Fruit fly (Drosophila melanogaster): Measurements from ENCODE around the gene CG18558.

The CG18558 gene

DNA sequence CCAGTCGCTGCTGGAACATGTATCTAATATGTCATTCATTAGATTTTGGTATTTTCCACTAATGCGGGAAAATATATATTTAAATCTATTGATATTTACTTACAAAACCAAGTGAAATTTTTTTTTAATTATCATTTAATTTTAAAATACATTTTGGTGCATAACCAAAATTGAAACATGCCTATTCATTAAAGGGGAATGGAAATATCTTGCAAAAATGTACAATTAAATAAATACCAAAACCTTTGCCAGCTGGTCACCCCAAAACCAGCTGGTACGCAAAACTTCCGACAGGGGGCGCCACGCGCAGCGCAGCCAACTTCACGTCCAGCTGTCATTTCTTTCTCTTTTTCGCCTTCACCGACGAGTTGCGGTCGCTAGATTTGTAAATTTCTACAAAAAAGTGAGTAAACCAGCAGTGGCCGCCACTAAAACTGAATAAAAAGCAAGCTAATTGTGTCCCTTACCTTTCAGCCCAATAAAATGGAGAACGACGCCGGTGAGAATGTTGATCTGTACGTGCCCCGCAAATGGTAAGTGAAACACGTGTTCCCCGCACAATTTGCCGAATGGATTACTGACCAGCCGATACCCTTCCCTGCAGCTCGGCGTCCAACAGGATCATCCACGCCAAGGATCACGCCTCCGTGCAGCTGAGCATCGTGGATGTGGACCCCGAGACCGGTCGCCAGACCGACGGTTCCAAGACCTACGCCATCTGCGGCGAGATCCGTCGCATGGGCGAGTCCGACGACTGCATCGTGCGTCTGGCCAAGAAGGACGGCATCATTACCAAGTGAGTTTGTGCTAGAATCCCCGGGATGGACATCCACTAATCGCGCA lies 11.7 kb upstream of the CG18558 start, which contains the start of the genes CG3104 and RpS21 (continued):
- peak; percentile 86 for TF ChIP-seq CG14014 (GFP tag; IDR thresholded peaks at IDR 0.05)
- peak; percentile 87 for TF ChIP-seq CG12104 (GFP tag; optimal IDR thresholded peaks at IDR 0.05)
- TF ChIP-seq CG17359 (tag; optimal IDR thresholded peaks at IDR 0.05), result peak; percentile 76
- TF ChIP-seq CG8388 (GFP tag; optimal IDR thresholded peaks at IDR 0.05), result peak; percentile 55
- peak; percentile 63 for TF ChIP-seq tup (GFP tag; optimal IDR thresholded peaks at IDR 0.05)
- TF ChIP-seq salm (tag; optimal IDR thresholded peaks at IDR 0.05), result no peak
- TF ChIP-seq Taf1 (GFP tag; IDR thresholded peaks at IDR 0.05), result peak; percentile 78
- peak; percentile 73 for TF ChIP-seq NK7.1 (GFP tag; optimal IDR thresholded peaks at IDR 0.05)
- peak; percentile 76 for TF ChIP-seq CrebB (tag; optimal IDR thresholded peaks at IDR 0.05)
- peak; percentile 83 for TF ChIP-seq scrt (GFP tag; optimal IDR thresholded peaks at IDR 0.05)
- TF ChIP-seq CG14710 (tag; optimal IDR thresholded peaks at IDR 0.05), result peak; percentile 91
- peak; percentile 72 for TF ChIP-seq CG4820 (GFP tag; optimal IDR thresholded peaks at IDR 0.05)
- peak; percentile 94 for TF ChIP-seq CG16779 (GFP tag; IDR thresholded peaks at IDR 0.05)
- peak; percentile 86 for TF ChIP-seq mam (GFP tag; optimal IDR thresholded peaks at IDR 0.05)
- TF ChIP-seq dysf (GFP tag; IDR thresholded peaks at IDR 0.05), result peak; percentile 84
- peak; percentile 88 for TF ChIP-seq CG7372 (GFP tag; IDR thresholded peaks at IDR 0.05)
- TF ChIP-seq HLH54F (GFP tag; optimal IDR thresholded peaks at IDR 0.05), result peak; percentile 88
- peak; percentile 83 for TF ChIP-seq schlank (tag; optimal IDR thresholded peaks at IDR 0.05)
- peak; percentile 84 for TF ChIP-seq bab2 (GFP tag; optimal IDR thresholded peaks at IDR 0.05)
- peak; percentile 75 for TF ChIP-seq Oaz (GFP tag; IDR thresholded peaks at IDR 0.05)
- TF ChIP-seq Lhr (GFP tag; optimal IDR thresholded peaks at IDR 0.05), result peak; percentile 96
- no peak for TF ChIP-seq sc (optimal IDR thresholded peaks at IDR 0.05)
- peak; percentile 73 for TF ChIP-seq sc (GFP tag; optimal IDR thresholded peaks at IDR 0.05)
- TF ChIP-seq grn (GFP tag; optimal IDR thresholded peaks at IDR 0.05), result peak; percentile 66
- peak; percentile 82 for TF ChIP-seq ind (GFP tag; optimal IDR thresholded peaks at IDR 0.05)
- TF ChIP-seq CG32532 (GFP tag; IDR thresholded peaks at IDR 0.05), result peak; percentile 95
- peak; percentile 29 for TF ChIP-seq exex (tag; optimal IDR thresholded peaks at IDR 0.05)
- TF ChIP-seq slou (GFP tag; optimal IDR thresholded peaks at IDR 0.05), result peak; percentile 82
- TF ChIP-seq Sox100B (GFP tag; optimal IDR thresholded peaks at IDR 0.05), result peak; percentile 81
- TF ChIP-seq grau (tag; optimal IDR thresholded peaks at IDR 0.05), result peak; percentile 78
- peak; percentile 77 for TF ChIP-seq Dad (GFP tag; optimal IDR thresholded peaks at IDR 0.05)
- peak; percentile 83 for TF ChIP-seq nom (GFP tag; optimal IDR thresholded peaks at IDR 0.05)
- TF ChIP-seq twi (tag; optimal IDR thresholded peaks at IDR 0.05), result peak; percentile 78
- no peak for TF ChIP-seq hb (GFP tag; IDR thresholded peaks at IDR 0.05; ENCODE audit: partially characterized antibody)
- peak; percentile 92 for TF ChIP-seq CG6765 (GFP tag; optimal IDR thresholded peaks at IDR 0.05)
- peak; percentile 80 for TF ChIP-seq CG1792 (GFP tag; optimal IDR thresholded peaks at IDR 0.05)
- TF ChIP-seq gt (GFP tag; IDR thresholded peaks at IDR 0.05), result peak; percentile 77; the same call in 1 of the 2 replicates
- TF ChIP-seq az2 (GFP tag; optimal IDR thresholded peaks at IDR 0.05), result peak; percentile 75
- peak; percentile 75 for TF ChIP-seq Bteb2 (GFP tag; optimal IDR thresholded peaks at IDR 0.05)
- TF ChIP-seq chm (GFP tag; IDR thresholded peaks at IDR 0.05), result peak; percentile 91
- TF ChIP-seq Myb (GFP tag; optimal IDR thresholded peaks at IDR 0.05), result peak; percentile 65
- TF ChIP-seq hkb (optimal IDR thresholded peaks at IDR 0.05), result peak; percentile 87
- TF ChIP-seq hkb (GFP tag; IDR thresholded peaks at IDR 0.05), result peak; percentile 65; the same call in 1 of the 2 replicates
- peak; percentile 76 for TF ChIP-seq nerfin-1 (tag; optimal IDR thresholded peaks at IDR 0.05)
- TF ChIP-seq CG12236 (GFP tag; optimal IDR thresholded peaks at IDR 0.05), result peak; percentile 59
- TF ChIP-seq slbo (GFP tag; IDR thresholded peaks at IDR 0.05), result peak; percentile 97
- TF ChIP-seq chif (GFP tag; optimal IDR thresholded peaks at IDR 0.05), result peak; percentile 52 to 73
- TF ChIP-seq stc (GFP tag; IDR thresholded peaks at IDR 0.05), result peak; percentile 51
- TF ChIP-seq jigr1 (GFP tag; IDR thresholded peaks at IDR 0.05), result no peak
- TF ChIP-seq cato (GFP tag; optimal IDR thresholded peaks at IDR 0.05; ENCODE audit: borderline replicate concordance), result no peak
